Fruit fly (Drosophila melanogaster) whole organism, embryonic: ENCODE results near the gene CG31687.

Experiments
- Asciz ChIP-seq: fragments of 200-800 bp; sonication (Bioruptor generic); optimal IDR thresholded peaks from 2 replicates; lab custom pipeline; 2017; ENCODE audit warnings: missing biosample characterization, mild to moderate bottlenecking, missing genetic modification characterization, missing genetic modification reagents
- CG10209 ChIP-seq: fragments of 200-800 bp; sonication (Bioruptor generic); optimal IDR thresholded peaks from 3 replicates; lab custom pipeline; 2017; ENCODE audit warnings: missing biosample characterization, mild to moderate bottlenecking, missing genetic modification characterization, missing genetic modification reagents
- CG11398 ChIP-seq: fragments of 200-800 bp; sonication (Bioruptor generic); optimal IDR thresholded peaks from 2 replicates; lab custom pipeline; 2016; ENCODE audit warnings: missing biosample characterization, missing genetic modification characterization
- CG12155 ChIP-seq: fragments of 200-800 bp; sonication (Bioruptor generic); optimal IDR thresholded peaks from 3 replicates; lab custom pipeline; 2016; ENCODE audit warnings: missing biosample characterization, missing genetic modification characterization
- CG15269 ChIP-seq: fragments of 200-800 bp; sonication (Bioruptor generic); optimal IDR thresholded peaks from 2 replicates; lab custom pipeline; 2018; ENCODE audit warnings: missing biosample characterization, mild to moderate bottlenecking, missing genetic modification characterization, moderate library complexity
- CG15514 ChIP-seq: fragments of 200-800 bp; sonication (Bioruptor generic); optimal IDR thresholded peaks from 3 replicates; lab custom pipeline; 2017; ENCODE audit warnings: missing biosample characterization, missing genetic modification characterization, mild to moderate bottlenecking, moderate library complexity, missing genetic modification reagents
- CG17829 ChIP-seq: fragments of 200-800 bp; optimal IDR thresholded peaks from 2 replicates; lab custom pipeline; 2019; ENCODE audit warnings: missing biosample characterization, mild to moderate bottlenecking, missing genetic modification characterization, moderate library complexity
- CG18011 ChIP-seq: fragments of 200-800 bp; sonication (Bioruptor generic); optimal IDR thresholded peaks from 2 replicates; lab custom pipeline; 2017; ENCODE audit warnings: missing biosample characterization, missing genetic modification characterization, mild to moderate bottlenecking, moderate library complexity, missing genotype
- CG18262 ChIP-seq: fragments of 200-800 bp; optimal IDR thresholded peaks from 3 replicates; lab custom pipeline; 2019; ENCODE audit warnings: missing biosample characterization, mild to moderate bottlenecking, missing genetic modification characterization, moderate library complexity
- CG18476 ChIP-seq: fragments of 200-800 bp; sonication (Bioruptor generic); optimal IDR thresholded peaks from 2 replicates; lab custom pipeline; 2016; ENCODE audit warnings: missing biosample characterization, mild to moderate bottlenecking, missing genetic modification characterization
- CG18619 ChIP-seq: fragments of 200-800 bp; sonication (Bioruptor generic); optimal IDR thresholded peaks from 3 replicates; lab custom pipeline; 2017; ENCODE audit warnings: missing biosample characterization, mild to moderate bottlenecking, missing genetic modification characterization
- CG2129 ChIP-seq: fragments of 200-800 bp; sonication (Bioruptor generic); IDR thresholded peaks from 2 replicates; pipeline ENCODE4 v1.3.6; 2022; ENCODE audit warnings: missing biosample characterization, missing genetic modification characterization; ENCODE audit not compliant: partially characterized antibody
- CG30020 ChIP-seq: fragments of 200-800 bp; optimal IDR thresholded peaks from 2 replicates; lab custom pipeline; 2019; ENCODE audit warnings: missing biosample characterization, mild to moderate bottlenecking, missing genetic modification characterization, moderate library complexity
- CG30403 ChIP-seq: fragments of 200-800 bp; sonication (Bioruptor generic); optimal IDR thresholded peaks from 3 replicates; lab custom pipeline; 2016; ENCODE audit warnings: missing biosample characterization, missing genetic modification characterization
- CG3065 ChIP-seq: fragments of 200-800 bp; sonication (Bioruptor generic); optimal IDR thresholded peaks from 2 replicates; lab custom pipeline; 2016; ENCODE audit warnings: missing biosample characterization, missing genetic modification characterization
- CG31441 ChIP-seq: fragments of 200-800 bp; sonication (Bioruptor generic); IDR thresholded peaks from 2 replicates; pipeline ENCODE4 v1.3.6; 2022; ENCODE audit warnings: missing biosample characterization, missing genetic modification characterization
- CG32532 ChIP-seq: fragments of 200-800 bp; sonication (Bioruptor generic); IDR thresholded peaks from 2 replicates; pipeline ENCODE4 v1.3.6; 2022; ENCODE audit warnings: missing biosample characterization, missing genetic modification characterization
- CG43689 ChIP-seq: fragments of 200-800 bp; sonication (Bioruptor generic); IDR thresholded peaks from 2 replicates; pipeline ENCODE4 v1.3.6; 2022; ENCODE audit warnings: missing biosample characterization, missing genetic modification characterization
- CG7786 ChIP-seq: fragments of 200-800 bp; sonication (Bioruptor generic); optimal IDR thresholded peaks from 2 replicates; lab custom pipeline; 2016; ENCODE audit warnings: missing biosample characterization, missing genetic modification characterization
- D ChIP-seq, 2 experiments: fragments of 200-800 bp in 1 of 2; fragments of >200 bp in 1 of 2; sonication (Bioruptor generic) in 1 of 2; optimal IDR thresholded peaks; 2 replicates in 1 of 2; 3 replicates in 1 of 2; lab custom pipeline; 2017; ENCODE audit warnings: mild to moderate bottlenecking in 1 of 2, missing biosample characterization in 1 of 2, missing genetic modification characterization in 1 of 2, missing genetic modification reagents in 1 of 2
- Dad ChIP-seq: fragments of 200-800 bp; sonication (Bioruptor generic); optimal IDR thresholded peaks from 3 replicates; lab custom pipeline; 2016; ENCODE audit warnings: missing biosample characterization, missing genetic modification characterization
- E2f1 ChIP-seq: fragments of 200-800 bp; sonication (Bioruptor generic); IDR thresholded peaks from 2 replicates; pipeline ENCODE4 v1.3.6; 2022; ENCODE audit warnings: missing biosample characterization, missing genetic modification characterization
- E2f2 ChIP-seq: fragments of 200-800 bp; sonication (Bioruptor generic); IDR thresholded peaks from 2 replicates; pipeline ENCODE4 v1.3.6; 2022; ENCODE audit warnings: missing biosample characterization, missing genetic modification characterization
- Fer1 ChIP-seq: fragments of 200-800 bp; sonication (Bioruptor generic); optimal IDR thresholded peaks from 2 replicates; lab custom pipeline; 2017; ENCODE audit warnings: missing biosample characterization, mild to moderate bottlenecking, missing genetic modification characterization
- HLH4C ChIP-seq: fragments of 200-800 bp; sonication (Bioruptor generic); IDR thresholded peaks from 3 replicates; pipeline ENCODE4 v1.3.6; 2022; ENCODE audit warnings: missing biosample characterization, missing genetic modification characterization; ENCODE audit not compliant: partially characterized antibody
- Lim3 ChIP-seq: fragments of 200-800 bp; sonication (Bioruptor generic); IDR thresholded peaks from 2 replicates; pipeline ENCODE4 v1.3.6; 2022; ENCODE audit warnings: missing biosample characterization, missing genetic modification characterization
- Nf-YA ChIP-seq: fragments of 200-800 bp; sonication (Bioruptor generic); IDR thresholded peaks from 2 replicates; pipeline ENCODE4 v1.3.6; 2022; ENCODE audit warnings: missing biosample characterization, missing genetic modification characterization
- Opbp ChIP-seq: fragments of 200-800 bp; sonication (Bioruptor generic); IDR thresholded peaks from 3 replicates; pipeline ENCODE4 v1.3.6; 2022; ENCODE audit warnings: missing biosample characterization, missing genetic modification characterization; ENCODE audit not compliant: partially characterized antibody
- Scr ChIP-seq: fragments of 200-800 bp; sonication (Bioruptor generic); IDR thresholded peaks from 2 replicates; pipeline ENCODE4 v1.3.6; 2022; ENCODE audit warnings: missing biosample characterization, missing genetic modification characterization; ENCODE audit not compliant: partially characterized antibody
- Xrp1 ChIP-seq: fragments of 200-800 bp; sonication (Bioruptor generic); IDR thresholded peaks from 2 replicates; pipeline ENCODE4 v1.3.6; 2022; ENCODE audit warnings: missing biosample characterization, missing genetic modification characterization
- YL-1 ChIP-seq: fragments of 200-800 bp; sonication (Bioruptor generic); optimal IDR thresholded peaks from 3 replicates; lab custom pipeline; 2017; ENCODE audit warnings: missing biosample characterization, mild to moderate bottlenecking, missing genetic modification characterization
- bigmax ChIP-seq: fragments of 200-800 bp; sonication (Bioruptor generic); optimal IDR thresholded peaks from 2 replicates; lab custom pipeline; 2018; ENCODE audit warnings: missing biosample characterization, mild to moderate bottlenecking, missing genetic modification characterization
- bsh ChIP-seq, 2 experiments: fragments of 200-800 bp; sonication (Bioruptor generic); optimal IDR thresholded peaks; 2 replicates each; lab custom pipeline; 2017 to 2018; ENCODE audit warnings: mild to moderate bottlenecking in 2 of 2, missing biosample characterization in 2 of 2, missing genetic modification characterization in 2 of 2, moderate library complexity in 1 of 2
- cad ChIP-seq: fragments of >200 bp; optimal IDR thresholded peaks from 2 replicates; lab custom pipeline; 2017; ENCODE audit warnings: missing biosample characterization, missing genetic modification characterization
- dm ChIP-seq: fragments of 200-800 bp; sonication (Bioruptor generic); optimal IDR thresholded peaks from 3 replicates; lab custom pipeline; 2016; ENCODE audit warnings: missing biosample characterization, missing genetic modification characterization
- dmrt99B ChIP-seq: fragments of 200-800 bp; sonication (Bioruptor generic); optimal IDR thresholded peaks from 2 replicates; lab custom pipeline; 2018; ENCODE audit warnings: missing biosample characterization, mild to moderate bottlenecking, missing genetic modification characterization, moderate library complexity
- eve ChIP-seq, 2 experiments: fragments of >200 bp; optimal IDR thresholded peaks; 2 replicates each; lab custom pipeline; 2017; ENCODE audit warnings: missing biosample characterization in 2 of 2, missing genetic modification characterization in 2 of 2
- fd64A ChIP-seq: fragments of 200-800 bp; sonication (Bioruptor generic); optimal IDR thresholded peaks from 3 replicates; lab custom pipeline; 2018; ENCODE audit warnings: missing biosample characterization, mild to moderate bottlenecking, missing genetic modification characterization
- gsb ChIP-seq: fragments of 200-800 bp; sonication (Bioruptor generic); IDR thresholded peaks from 2 replicates; pipeline ENCODE4 v1.3.6; 2022; ENCODE audit warnings: missing biosample characterization, missing genetic modification characterization
- gsb-n ChIP-seq: fragments of 200-800 bp; sonication (Bioruptor generic); optimal IDR thresholded peaks from 3 replicates; lab custom pipeline; 2018; ENCODE audit warnings: missing biosample characterization, mild to moderate bottlenecking, missing genetic modification characterization
- ind ChIP-seq: fragments of 200-800 bp; sonication (Bioruptor generic); optimal IDR thresholded peaks from 3 replicates; lab custom pipeline; 2016; ENCODE audit warnings: missing biosample characterization, missing genetic modification characterization
- inv ChIP-seq: fragments of 200-800 bp; sonication (Bioruptor generic); IDR thresholded peaks from 2 replicates; pipeline ENCODE4 v1.3.6; 2022; ENCODE audit warnings: missing biosample characterization, missing genetic modification characterization; ENCODE audit not compliant: partially characterized antibody
- nmo ChIP-seq: fragments of 200-800 bp; sonication (Bioruptor generic); optimal IDR thresholded peaks from 2 replicates; lab custom pipeline; 2018; ENCODE audit warnings: missing biosample characterization, mild to moderate bottlenecking, missing genetic modification characterization, moderate library complexity
- pita ChIP-seq: fragments of 200-800 bp; sonication (Bioruptor generic); optimal IDR thresholded peaks from 2 replicates; lab custom pipeline; 2017; ENCODE audit warnings: missing biosample characterization, mild to moderate bottlenecking, missing genetic modification characterization
- salm ChIP-seq: fragments of 200-800 bp; sonication (Bioruptor generic); optimal IDR thresholded peaks from 2 replicates; lab custom pipeline; 2018; ENCODE audit warnings: missing biosample characterization, mild to moderate bottlenecking, missing genetic modification characterization
- sc ChIP-seq, 3 experiments: fragments of >200 bp in 2 of 3; fragments of 200-800 bp in 1 of 3; sonication (Bioruptor generic) in 1 of 3; optimal IDR thresholded peaks; 2 replicates in 2 of 3; 3 replicates in 1 of 3; lab custom pipeline; 2017; ENCODE audit warnings: mild to moderate bottlenecking in 1 of 3, missing biosample characterization in 1 of 3, missing genetic modification characterization in 1 of 3, missing genetic modification reagents in 1 of 3
- sna ChIP-seq: fragments of 200-800 bp; sonication (Bioruptor generic); IDR thresholded peaks from 2 replicates; pipeline ENCODE4 v1.3.6; 2022; ENCODE audit warnings: missing biosample characterization, missing genetic modification characterization; ENCODE audit not compliant: partially characterized antibody
- trem ChIP-seq: fragments of 200-800 bp; optimal IDR thresholded peaks from 3 replicates; lab custom pipeline; 2019; ENCODE audit warnings: missing biosample characterization, mild to moderate bottlenecking, missing genetic modification characterization, moderate library complexity
- zen ChIP-seq: fragments of 200-800 bp; sonication (Bioruptor generic); optimal IDR thresholded peaks from 3 replicates; lab custom pipeline; 2018; ENCODE audit warnings: missing biosample characterization, mild to moderate bottlenecking, missing genetic modification characterization, moderate library complexity

The CG31687 gene

DNA sequence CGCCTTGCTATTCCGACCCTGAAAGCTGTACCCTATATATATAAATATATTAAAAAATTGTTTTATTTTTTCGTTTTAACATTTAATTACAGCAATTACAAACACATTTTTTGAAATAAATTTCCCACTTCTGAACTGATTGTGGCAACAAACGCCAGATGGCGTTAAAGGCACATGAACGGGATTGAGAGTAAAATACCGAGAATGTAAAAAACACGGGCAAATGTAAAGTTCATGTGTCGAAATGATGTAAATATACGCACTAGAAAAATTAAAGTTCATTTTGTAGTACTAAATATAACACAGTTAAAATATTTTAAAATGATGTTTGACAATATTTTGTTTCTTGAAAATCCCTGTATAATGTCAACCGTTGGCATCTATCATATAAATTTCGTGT, 14.4 kb downstream of the CG31687 start (continued):
- TF ChIP-seq D (optimal IDR thresholded peaks at IDR 0.05; lab: Kevin White, UChicago) (no peak), D (GFP tag; optimal IDR thresholded peaks at IDR 0.05; lab: Kevin White, UChicago) (no peak), CG7786 (GFP tag; lab: Kevin White, UChicago) (no peak), CG3065 (GFP tag; lab: Kevin White, UChicago) (no peak), bsh (GFP tag; optimal IDR thresholded peaks at IDR 0.05; lab: Kevin White, UChicago) (peak in 1 of 2 experiments; percentile 50), CG11398 (no peak), salm (tag; lab: Kevin White, UChicago) (no peak), dm (GFP tag; lab: Kevin White, UChicago) (no peak), CG18619 (GFP tag; lab: Kevin White, UChicago) (peak; percentile 24), HLH4C (GFP tag; lab: Robert Waterston, UW) (no peak), YL-1 (GFP tag; lab: Kevin White, UChicago) (no peak), dmrt99B (tag; lab: Kevin White, UChicago) (peak; percentile 38), inv (peak; percentile 31; the same call in 1 of the 2 replicates), pita (peak; percentile 1), bigmax (GFP tag; lab: Kevin White, UChicago) (no peak), Dad (GFP tag; lab: Kevin White, UChicago) (no peak), CG30020 (tag; lab: Kevin White, UChicago) (no peak), Opbp (GFP tag; lab: Robert Waterston, UW) (peak; percentile 12; the same call in 2 of the 3 replicates), nmo (GFP tag; lab: Kevin White, UChicago) (peak; percentile 21), CG15269 (tag; lab: Kevin White, UChicago) (peak; percentile 33), Fer1 (GFP tag; lab: Kevin White, UChicago) (peak; percentile 6), fd64A (GFP tag; lab: Kevin White, UChicago) (no peak), Asciz (GFP tag; lab: Kevin White, UChicago) (peak; percentile 28), Lim3 (GFP tag; lab: Robert Waterston, UW) (no peak), E2f2 (GFP tag; lab: Robert Waterston, UW) (peak; percentile 61), E2f1 (GFP tag; lab: Robert Waterston, UW) (0 out of 2 replicates have a peak, but pooled peaks have one; percentile 10), gsb (0 out of 2 replicates have a peak, but pooled peaks have one; percentile 9), sc (optimal IDR thresholded peaks at IDR 0.05; lab: Kevin White, UChicago) (no peak), sc (GFP tag; optimal IDR thresholded peaks at IDR 0.05; lab: Kevin White, UChicago) (peak; percentile 18), trem (peak; percentile 26), Nf-YA (no peak), zen (tag; lab: Kevin White, UChicago) (peak; percentile 58), Scr (GFP tag; lab: Robert Waterston, UW) (no peak), CG2129 (GFP tag; lab: Robert Waterston, UW) (no peak), CG18262 (tag; lab: Kevin White, UChicago) (peak; percentile 28), CG32532 (GFP tag; lab: Robert Waterston, UW) (peak; percentile 28; the same call in 1 of the 2 replicates), cad (GFP tag; lab: Kevin White, UChicago) (no peak), CG15514 (GFP tag; lab: Kevin White, UChicago) (peak; percentile 27), eve (GFP tag; optimal IDR thresholded peaks at IDR 0.05; lab: Kevin White, UChicago) (no peak), CG30403 (GFP tag; lab: Kevin White, UChicago) (no peak), CG10209 (GFP tag; lab: Kevin White, UChicago) (peak; percentile 35), Xrp1 (peak; percentile 41; the same call in 1 of the 2 replicates), CG31441 (peak; percentile 37; the same call in 1 of the 2 replicates), CG18476 (GFP tag; lab: Kevin White, UChicago) (no peak), CG17829 (tag; lab: Kevin White, UChicago) (peak; percentile 39), sna (GFP tag; lab: Robert Waterston, UW) (no peak), CG12155 (no peak), CG18011 (GFP tag; lab: Kevin White, UChicago) (no peak), gsb-n (tag; lab: Kevin White, UChicago) (no peak), ind (GFP tag; lab: Kevin White, UChicago) (no peak), CG43689 (GFP tag; lab: Robert Waterston, UW) (no peak)
